Worm (Caenorhabditis elegans): ENCODE data around the gene T07D4.2.

T07D4.2 gene

ce11 chrII:8844465-8845126 lies 29.1 kb downstream of the T07D4.2 start, which contains the start of gene F46C5.6:
Gene F46C5.6, minus strand, starts transcription at chrII:8844515.
- no peak for TF ChIP-seq ztf-11 (tag; optimal IDR thresholded peaks at IDR 0.05)
- TF ChIP-seq rnt-1 (tag; optimal IDR thresholded peaks at IDR 0.05) = peak; percentile 66
- peak in 1 of 2 experiments; percentile 10 for TF ChIP-seq efl-1 (optimal IDR thresholded peaks at IDR 0.05)
- no peak for TF ChIP-seq efl-1 (GFP tag; optimal IDR thresholded peaks at IDR 0.05 in 1 of 2)
- TF ChIP-seq nhr-84 (tag; optimal IDR thresholded peaks at IDR 0.05) = no peak
- TF ChIP-seq nhr-19 (GFP tag; conservative IDR thresholded peaks at IDR 0.05) = peak; percentile 30; the same call in 1 of the 2 replicates
- peak; percentile 9 for TF ChIP-seq swsn-7 (tag; optimal IDR thresholded peaks at IDR 0.05)
- no peak for TF ChIP-seq zip-4 (GFP tag; optimal IDR thresholded peaks at IDR 0.05)
- TF ChIP-seq vab-15 (tag; optimal IDR thresholded peaks at IDR 0.05) = no peak
- TF ChIP-seq tbx-2 (tag; optimal IDR thresholded peaks at IDR 0.05) = peak; percentile 19
- peak; percentile 83 for TF ChIP-seq lin-14 (GFP tag; optimal IDR thresholded peaks at IDR 0.05)
- peak; percentile 39 for TF ChIP-seq nhr-20 (tag; optimal IDR thresholded peaks at IDR 0.05)
- TF ChIP-seq lin-35 (GFP tag; optimal IDR thresholded peaks at IDR 0.05) = peak in 1 of 2 experiments; percentile 13
- TF ChIP-seq nhr-71 (tag; optimal IDR thresholded peaks at IDR 0.05) = peak; percentile 73
- peak in 1 of 2 experiments; percentile 40 for TF ChIP-seq lsy-2 (tag; optimal IDR thresholded peaks at IDR 0.05)
- peak; percentile 53 for TF ChIP-seq dsc-1 (tag; optimal IDR thresholded peaks at IDR 0.05)
- no peak for TF ChIP-seq sptf-1 (tag; optimal IDR thresholded peaks at IDR 0.05)
- peak; percentile 45 for TF ChIP-seq snu-23 (GFP tag; optimal IDR thresholded peaks at IDR 0.05)

- TF ChIP-seq ces-1 (GFP tag; optimal IDR thresholded peaks at IDR 0.05) (no peak), sox-4 (tag; optimal IDR thresholded peaks at IDR 0.05) (no peak), nhr-12 (tag; optimal IDR thresholded peaks at IDR 0.05) (no peak), alr-1 (tag; optimal IDR thresholded peaks at IDR 0.05; ENCODE audit: borderline replicate concordance) (no peak), tbx-2 (tag; optimal IDR thresholded peaks at IDR 0.05) (no peak), isw-1 (GFP tag; IDR thresholded peaks at IDR 0.05) (no peak), unc-62 (GFP tag; optimal IDR thresholded peaks at IDR 0.05) (no peak), ztf-4 (tag; optimal IDR thresholded peaks at IDR 0.05) (no peak), unc-130 (tag; optimal IDR thresholded peaks at IDR 0.05) (no peak), snu-23 (GFP tag; optimal IDR thresholded peaks at IDR 0.05) (no peak), ceh-88 (GFP tag; IDR thresholded peaks at IDR 0.05) (no peak)
These were observed 34.7 kb downstream of the T07D4.2 start, which contains the start of gene F46C5.7 for ce11 chrII:8839025-8839424. Gene F46C5.7, plus strand, starts transcription at chrII:8839325.

- TF ChIP-seq skn-1 (tag; optimal IDR thresholded peaks at IDR 0.05) (no peak), lin-14 (GFP tag; optimal IDR thresholded peaks at IDR 0.05) (peak; percentile 66), fkh-10 (GFP tag; optimal IDR thresholded peaks at IDR 0.05) (peak; percentile 85), mep-1 (tag; optimal IDR thresholded peaks at IDR 0.05) (no peak)
These were observed 37.9 kb downstream of the T07D4.2 start, which contains the start of gene F46C5.4 for ce11 chrII:8835857-8836256. Gene F46C5.4, plus strand, starts transcription at chrII:8836078.

- peak; percentile 36 for TF ChIP-seq lin-14 (GFP tag; optimal IDR thresholded peaks at IDR 0.05)
- TF ChIP-seq C04F5.9 (tag; optimal IDR thresholded peaks at IDR 0.05) = no peak
- no peak for TF ChIP-seq nhr-11 (tag; optimal IDR thresholded peaks at IDR 0.05)
These were observed 40.8 kb downstream of the T07D4.2 start for ce11 chrII:8832941-8833340.

ce11 chrII:8830917-8831316 lies 42.8 kb downstream of the T07D4.2 start:
- TF ChIP-seq grh-1 (GFP tag; IDR thresholded peaks at IDR 0.05) = no peak
- no peak for TF ChIP-seq swsn-7 (tag; optimal IDR thresholded peaks at IDR 0.05)
- TF ChIP-seq mep-1 (tag; optimal IDR thresholded peaks at IDR 0.05) = no peak
- peak; percentile 42 for TF ChIP-seq lin-14 (GFP tag; optimal IDR thresholded peaks at IDR 0.05)
- TF ChIP-seq nhr-237 (tag; optimal IDR thresholded peaks at IDR 0.05) = no peak
- no peak for TF ChIP-seq lin-13 (GFP tag; optimal IDR thresholded peaks at IDR 0.05)
- TF ChIP-seq ceh-8 (GFP tag; optimal IDR thresholded peaks at IDR 0.05) = no peak
- no peak for TF ChIP-seq ztf-4 (tag; optimal IDR thresholded peaks at IDR 0.05)

All from whole organism, L1 larva.